Worm (Caenorhabditis elegans): ENCODE data around the gene fbxa-209.

The fbxa-209 gene

ce11 chrV:15448408-15448807 is 21.6 kb upstream of the fbxa-209 start, which contains the start of gene T26H5.4:
T26H5.4 (minus strand) TSS chrV:15448701.
- TF ChIP-seq klf-2 (GFP tag; conservative IDR thresholded peaks at IDR 0.05) (no peak), cog-1 (tag; optimal IDR thresholded peaks at IDR 0.05) (no peak), ztf-23 (GFP tag; IDR thresholded peaks at IDR 0.05) (no peak), med-1 (GFP tag; optimal IDR thresholded peaks at IDR 0.05; ENCODE audit: insufficient read depth) (no peak), T22C8.4 (GFP tag; IDR thresholded peaks at IDR 0.05) (no peak), ztf-29 (GFP tag; IDR thresholded peaks at IDR 0.05) (no peak), ref-1 (GFP tag; conservative IDR thresholded peaks at IDR 0.05) (no peak), flt-1 (GFP tag; IDR thresholded peaks at IDR 0.05) (no peak), tab-1 (GFP tag; IDR thresholded peaks at IDR 0.05) (no peak)

DNA sequence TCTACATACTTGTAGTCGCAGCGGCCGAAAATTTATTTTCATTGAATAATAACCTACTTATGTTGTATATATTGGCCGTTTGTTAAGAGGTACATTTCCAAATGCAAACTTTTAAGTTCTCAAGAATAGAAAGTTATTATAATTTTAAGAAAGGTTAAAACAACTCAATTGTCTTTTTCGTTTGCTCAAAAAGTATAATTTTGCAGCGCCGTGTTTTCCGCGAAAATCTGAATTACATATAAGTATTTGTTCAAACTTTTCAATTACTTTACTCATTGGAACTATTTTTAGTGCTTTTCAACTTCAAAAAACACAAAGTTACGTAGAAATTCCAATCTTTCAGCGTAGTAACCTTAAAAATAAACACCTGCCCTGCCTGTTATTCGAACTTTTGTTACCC is 18.6 kb upstream of the fbxa-209 start, which contains the start of gene srh-239:
srh-239 (plus strand) TSS at position 301 of the 400 bp plus-strand sequence.
- TF ChIP-seq cog-1 (tag; optimal IDR thresholded peaks at IDR 0.05) (no peak), flt-1 (GFP tag; IDR thresholded peaks at IDR 0.05) (no peak), ref-1 (GFP tag; conservative IDR thresholded peaks at IDR 0.05) (no peak), ztf-23 (GFP tag; IDR thresholded peaks at IDR 0.05) (no peak), med-1 (GFP tag; optimal IDR thresholded peaks at IDR 0.05; ENCODE audit: insufficient read depth) (no peak), tab-1 (GFP tag; IDR thresholded peaks at IDR 0.05) (no peak), klf-2 (GFP tag; conservative IDR thresholded peaks at IDR 0.05) (no peak), ztf-29 (GFP tag; IDR thresholded peaks at IDR 0.05) (no peak), T22C8.4 (GFP tag; IDR thresholded peaks at IDR 0.05) (no peak)

ce11 chrV:15444615-15445014 is 17.8 kb upstream of the fbxa-209 start, which contains the start of gene T26H5.9:
T26H5.9 (plus strand) TSS chrV:15444916.
- no peak for TF ChIP-seq T22C8.4 (GFP tag; IDR thresholded peaks at IDR 0.05)
- no peak for TF ChIP-seq ztf-29 (GFP tag; IDR thresholded peaks at IDR 0.05)
- TF ChIP-seq ztf-23 (GFP tag; IDR thresholded peaks at IDR 0.05) = no peak
- no peak for TF ChIP-seq tab-1 (GFP tag; IDR thresholded peaks at IDR 0.05)
- no peak for TF ChIP-seq klf-2 (GFP tag; conservative IDR thresholded peaks at IDR 0.05)
- TF ChIP-seq med-1 (GFP tag; optimal IDR thresholded peaks at IDR 0.05; ENCODE audit: insufficient read depth) = no peak
- no peak for TF ChIP-seq flt-1 (GFP tag; IDR thresholded peaks at IDR 0.05)
- TF ChIP-seq ref-1 (GFP tag; conservative IDR thresholded peaks at IDR 0.05) = no peak
- no peak for TF ChIP-seq cog-1 (tag; optimal IDR thresholded peaks at IDR 0.05)

ce11 chrV:15444188-15444587 is 17.3 kb upstream of the fbxa-209 start, which contains the start of gene T26H5.11:
T26H5.11 (minus strand) TSS chrV:15444288.
- TF ChIP-seq T22C8.4 (GFP tag; IDR thresholded peaks at IDR 0.05) (no peak), ref-1 (GFP tag; conservative IDR thresholded peaks at IDR 0.05) (no peak), tab-1 (GFP tag; IDR thresholded peaks at IDR 0.05) (no peak), med-1 (GFP tag; optimal IDR thresholded peaks at IDR 0.05; ENCODE audit: insufficient read depth) (no peak), flt-1 (GFP tag; IDR thresholded peaks at IDR 0.05) (no peak), ztf-23 (GFP tag; IDR thresholded peaks at IDR 0.05) (no peak), klf-2 (GFP tag; conservative IDR thresholded peaks at IDR 0.05) (no peak), cog-1 (tag; optimal IDR thresholded peaks at IDR 0.05) (no peak)

ce11 chrV:15443708-15444107 is 16.9 kb upstream of the fbxa-209 start, which contains the start of gene T26H5.10:
T26H5.10 (minus strand) TSS chrV:15443808.
- TF ChIP-seq cog-1 (tag; optimal IDR thresholded peaks at IDR 0.05) (no peak), flt-1 (GFP tag; IDR thresholded peaks at IDR 0.05) (no peak), med-1 (GFP tag; optimal IDR thresholded peaks at IDR 0.05; ENCODE audit: insufficient read depth) (no peak), ref-1 (GFP tag; conservative IDR thresholded peaks at IDR 0.05) (no peak), ztf-29 (GFP tag; IDR thresholded peaks at IDR 0.05) (no peak), klf-2 (GFP tag; conservative IDR thresholded peaks at IDR 0.05) (no peak), ztf-23 (GFP tag; IDR thresholded peaks at IDR 0.05) (no peak), T22C8.4 (GFP tag; IDR thresholded peaks at IDR 0.05) (no peak), tab-1 (GFP tag; IDR thresholded peaks at IDR 0.05) (no peak)

ce11 chrV:15442384-15442783 is 15.5 kb upstream of the fbxa-209 start:
- TF ChIP-seq klf-2 (GFP tag; conservative IDR thresholded peaks at IDR 0.05) (no peak), cog-1 (tag; optimal IDR thresholded peaks at IDR 0.05) (no peak), T22C8.4 (GFP tag; IDR thresholded peaks at IDR 0.05) (no peak), flt-1 (GFP tag; IDR thresholded peaks at IDR 0.05) (no peak), med-1 (GFP tag; optimal IDR thresholded peaks at IDR 0.05; ENCODE audit: insufficient read depth) (no peak), ref-1 (GFP tag; conservative IDR thresholded peaks at IDR 0.05) (no peak), ztf-23 (GFP tag; IDR thresholded peaks at IDR 0.05) (no peak), ztf-29 (GFP tag; IDR thresholded peaks at IDR 0.05) (no peak)

- no peak for TF ChIP-seq med-1 (GFP tag; optimal IDR thresholded peaks at IDR 0.05; ENCODE audit: insufficient read depth)
- TF ChIP-seq flt-1 (GFP tag; IDR thresholded peaks at IDR 0.05) = no peak
- no peak for TF ChIP-seq tab-1 (GFP tag; IDR thresholded peaks at IDR 0.05)
- no peak for TF ChIP-seq ztf-23 (GFP tag; IDR thresholded peaks at IDR 0.05)
- no peak for TF ChIP-seq klf-2 (GFP tag; conservative IDR thresholded peaks at IDR 0.05)
- no peak for TF ChIP-seq ztf-29 (GFP tag; IDR thresholded peaks at IDR 0.05)
- no peak for TF ChIP-seq cog-1 (tag; optimal IDR thresholded peaks at IDR 0.05)
- no peak for TF ChIP-seq T22C8.4 (GFP tag; IDR thresholded peaks at IDR 0.05)
Measured at ce11 chrV:15436133-15436532, 9.3 kb upstream of the fbxa-209 start.

- TF ChIP-seq ztf-23 (GFP tag; IDR thresholded peaks at IDR 0.05) = no peak
- no peak for TF ChIP-seq T22C8.4 (GFP tag; IDR thresholded peaks at IDR 0.05)
- TF ChIP-seq cog-1 (tag; optimal IDR thresholded peaks at IDR 0.05) = no peak
- no peak for TF ChIP-seq klf-2 (GFP tag; conservative IDR thresholded peaks at IDR 0.05)
- TF ChIP-seq flt-1 (GFP tag; IDR thresholded peaks at IDR 0.05) = no peak
- no peak for TF ChIP-seq med-1 (GFP tag; optimal IDR thresholded peaks at IDR 0.05; ENCODE audit: insufficient read depth)
- TF ChIP-seq tab-1 (GFP tag; IDR thresholded peaks at IDR 0.05) = no peak
- no peak for TF ChIP-seq ref-1 (GFP tag; conservative IDR thresholded peaks at IDR 0.05)
- TF ChIP-seq ztf-29 (GFP tag; IDR thresholded peaks at IDR 0.05) = no peak
Measured at ce11 chrV:15434647-15435046, 7.8 kb upstream of the fbxa-209 start.

DNA sequence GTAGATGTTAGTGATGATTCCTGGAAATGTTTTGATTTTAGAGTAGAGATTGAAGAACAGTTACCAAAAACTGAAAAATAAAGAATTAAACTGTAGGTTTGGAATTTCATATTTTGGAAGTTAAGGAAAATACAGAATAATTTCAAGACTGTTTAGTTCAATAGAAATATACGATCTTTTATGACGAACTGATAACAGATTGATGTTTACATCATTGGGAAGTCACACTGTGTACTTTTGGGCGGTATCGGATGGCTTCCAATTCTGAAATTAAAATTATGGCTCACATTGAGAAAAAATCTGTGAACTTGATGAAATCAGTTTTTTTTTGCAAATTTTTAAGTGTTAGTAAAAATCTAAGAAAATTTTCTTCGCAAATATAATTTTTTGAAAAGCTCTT is 5.6 kb upstream of the fbxa-209 start, which contains the start of gene T26H5.8:
T26H5.8 (minus strand) TSS at position 270 of the 400 bp plus-strand sequence.
- TF ChIP-seq flt-1 (GFP tag; IDR thresholded peaks at IDR 0.05) (no peak), ref-1 (GFP tag; conservative IDR thresholded peaks at IDR 0.05) (no peak), med-1 (GFP tag; optimal IDR thresholded peaks at IDR 0.05; ENCODE audit: insufficient read depth) (no peak), tab-1 (GFP tag; IDR thresholded peaks at IDR 0.05) (no peak), ztf-23 (GFP tag; IDR thresholded peaks at IDR 0.05) (no peak), T22C8.4 (GFP tag; IDR thresholded peaks at IDR 0.05) (no peak), ztf-29 (GFP tag; IDR thresholded peaks at IDR 0.05) (no peak), klf-2 (GFP tag; conservative IDR thresholded peaks at IDR 0.05) (no peak), cog-1 (tag; optimal IDR thresholded peaks at IDR 0.05) (no peak)

Data from whole organism, midembryonic.